Worm (Caenorhabditis elegans): ENCODE data around the gene let-413.

DNA sequence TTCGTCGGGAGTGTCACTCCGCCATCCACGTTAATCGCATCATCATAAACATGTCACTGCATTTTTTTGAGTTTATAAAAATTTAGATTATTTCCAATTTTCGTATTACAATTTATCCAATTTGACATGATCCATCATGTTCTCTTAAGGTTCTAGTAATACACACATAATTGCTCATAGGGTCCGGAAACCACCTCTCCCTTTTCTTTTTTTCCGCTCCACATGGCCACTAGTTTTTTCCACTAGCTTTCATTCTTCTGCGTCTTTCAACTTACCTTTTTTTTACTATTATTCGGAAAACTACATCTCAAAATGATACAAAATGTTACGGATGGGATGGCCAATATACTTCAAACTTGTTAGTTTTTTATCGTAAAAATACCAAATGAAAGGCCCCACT is 8.3 kb upstream of the let-413 start, which contains the start of gene Y97E10AL.1:
- TF ChIP-seq him-1 (tag; optimal IDR thresholded peaks at IDR 0.05) (no peak), dao-5 (tag; optimal IDR thresholded peaks at IDR 0.05) (no peak)

All from whole organism, L4/young adult.